Fruit fly (Drosophila melanogaster): Measurements from ENCODE around the gene p53.
A peak's percentile ranks its signal among the peaks of the same experiment; 100 is the strongest.

The p53 gene

dm6 chr3R:23053135-23053730 lies 649 bp downstream of the p53 start (continued):
- no peak for TF ChIP-seq NK7.1 (GFP tag; optimal IDR thresholded peaks at IDR 0.05)
- TF ChIP-seq seq (GFP tag; IDR thresholded peaks at IDR 0.05), result no peak
- no peak for TF ChIP-seq CG18011 (GFP tag; optimal IDR thresholded peaks at IDR 0.05)
- peak; percentile 89 for TF ChIP-seq E2f2 (GFP tag; IDR thresholded peaks at IDR 0.05)
- TF ChIP-seq Poxn (GFP tag; IDR thresholded peaks at IDR 0.05), result no peak
- TF ChIP-seq Atf3 (GFP tag; optimal IDR thresholded peaks at IDR 0.05), result no peak
- no peak for TF ChIP-seq CG13296 (GFP tag; optimal IDR thresholded peaks at IDR 0.05)
- no peak for TF ChIP-seq CG1647 (GFP tag; optimal IDR thresholded peaks at IDR 0.05)
- TF ChIP-seq lola (GFP tag; optimal IDR thresholded peaks at IDR 0.05), result no peak
- no peak for TF ChIP-seq CG10267 (tag; optimal IDR thresholded peaks at IDR 0.05)
- TF ChIP-seq CG34376 (GFP tag; optimal IDR thresholded peaks at IDR 0.05), result no peak
- TF ChIP-seq CG7839 (tag; optimal IDR thresholded peaks at IDR 0.05), result no peak
- no peak for TF ChIP-seq CG3847 (GFP tag; IDR thresholded peaks at IDR 0.05)
- TF ChIP-seq gsb-n (tag; optimal IDR thresholded peaks at IDR 0.05), result no peak
- no peak for TF ChIP-seq CG4282 (GFP tag; optimal IDR thresholded peaks at IDR 0.05)
- no peak for TF ChIP-seq en (GFP tag; optimal IDR thresholded peaks at IDR 0.05)
- TF ChIP-seq ac (GFP tag; optimal IDR thresholded peaks at IDR 0.05), result no peak
- no peak for TF ChIP-seq NC2α (GFP tag; optimal IDR thresholded peaks at IDR 0.05)
- TF ChIP-seq CG17829 (tag; optimal IDR thresholded peaks at IDR 0.05), result no peak
- TF ChIP-seq CG8290 (GFP tag; optimal IDR thresholded peaks at IDR 0.05), result no peak
- no peak for TF ChIP-seq CG8290 (tag; optimal IDR thresholded peaks at IDR 0.05)
- TF ChIP-seq CG15269 (tag; optimal IDR thresholded peaks at IDR 0.05), result no peak
- no peak for TF ChIP-seq inv (GFP tag; IDR thresholded peaks at IDR 0.05; ENCODE audit: partially characterized antibody)
- no peak for TF ChIP-seq Aef1 (GFP tag; IDR thresholded peaks at IDR 0.05)
- 0 out of 2 replicates have a peak, but pooled peaks have one; percentile 11 for TF ChIP-seq CG2129 (GFP tag; IDR thresholded peaks at IDR 0.05; ENCODE audit: partially characterized antibody)
- no peak for TF ChIP-seq CG9437 (GFP tag; optimal IDR thresholded peaks at IDR 0.05)
- peak; percentile 75; the same call in 2 of the 3 replicates for TF ChIP-seq CG11560 (tag; IDR thresholded peaks at IDR 0.05)
- no peak for TF ChIP-seq CG3281 (GFP tag; optimal IDR thresholded peaks at IDR 0.05)
- no peak for TF ChIP-seq pnt (GFP tag; optimal IDR thresholded peaks at IDR 0.05)
- no peak for TF ChIP-seq Camta (GFP tag; optimal IDR thresholded peaks at IDR 0.05)
- TF ChIP-seq NfI (GFP tag; optimal IDR thresholded peaks at IDR 0.05), result no peak
- no peak for TF ChIP-seq az2 (GFP tag; optimal IDR thresholded peaks at IDR 0.05)
- no peak for TF ChIP-seq cas (GFP tag; IDR thresholded peaks at IDR 0.05)
- TF ChIP-seq CG8944 (GFP tag; optimal IDR thresholded peaks at IDR 0.05), result no peak
- no peak for TF ChIP-seq caup (GFP tag; optimal IDR thresholded peaks at IDR 0.05; ENCODE audit: severe bottlenecking)
- TF ChIP-seq Mrtf (GFP tag; IDR thresholded peaks at IDR 0.05), result no peak
- no peak for TF ChIP-seq Jarid2 (GFP tag; optimal IDR thresholded peaks at IDR 0.05)
- TF ChIP-seq stwl (tag; optimal IDR thresholded peaks at IDR 0.05), result peak; percentile 4
- TF ChIP-seq otp (GFP tag; IDR thresholded peaks at IDR 0.05), result no peak
- TF ChIP-seq ash1 (GFP tag; optimal IDR thresholded peaks at IDR 0.05), result no peak

dm6 chr3R:23051639-23052125 lies 2.2 kb downstream of the p53 start, which contains the start of gene Gr94a:
Gene Gr94a (plus strand): TSS chr3R:23051689.
- TF ChIP-seq crol (GFP tag; IDR thresholded peaks at IDR 0.05), result no peak
- no peak for TF ChIP-seq pb (GFP tag; optimal IDR thresholded peaks at IDR 0.05)
- no peak for TF ChIP-seq Neu2 (GFP tag; optimal IDR thresholded peaks at IDR 0.05; ENCODE audit: borderline replicate concordance)
- no peak for TF ChIP-seq CG1832 (GFP tag; optimal IDR thresholded peaks at IDR 0.05)
- no peak for TF ChIP-seq wdn (GFP tag; IDR thresholded peaks at IDR 0.05)
- no peak for TF ChIP-seq gfzf (GFP tag; optimal IDR thresholded peaks at IDR 0.05)
- no peak for TF ChIP-seq CG10267 (tag; optimal IDR thresholded peaks at IDR 0.05)
- TF ChIP-seq lab (GFP tag; optimal IDR thresholded peaks at IDR 0.05), result no peak
- TF ChIP-seq z (GFP tag; IDR thresholded peaks at IDR 0.05), result no peak
- no peak for TF ChIP-seq seq (GFP tag; IDR thresholded peaks at IDR 0.05)
- TF ChIP-seq sisA (GFP tag; IDR thresholded peaks at IDR 0.05), result no peak
- TF ChIP-seq CG1792 (GFP tag; optimal IDR thresholded peaks at IDR 0.05), result no peak
